Fruit fly (Drosophila melanogaster): ENCODE measurements around the gene CG9663.

The CG9663 gene

dm6 chr2L:3301755-3302499 is 1.0 kb downstream of the CG9663 start (continued):
- peak; percentile 87 for TF ChIP-seq pfk (GFP tag; optimal IDR thresholded peaks at IDR 0.05)
- peak; percentile 100 for TF ChIP-seq CG12659 (GFP tag; optimal IDR thresholded peaks at IDR 0.05)
- peak; percentile 99 for TF ChIP-seq tx (GFP tag; optimal IDR thresholded peaks at IDR 0.05)
- TF ChIP-seq ems (GFP tag; optimal IDR thresholded peaks at IDR 0.05): peak; percentile 100
- TF ChIP-seq Chrac-16 (GFP tag; optimal IDR thresholded peaks at IDR 0.05): peak; percentile 100
- peak; percentile 99 for TF ChIP-seq salm (tag; optimal IDR thresholded peaks at IDR 0.05)
- peak; percentile 99 for TF ChIP-seq Atf3 (GFP tag; optimal IDR thresholded peaks at IDR 0.05)
- TF ChIP-seq CG15479 (GFP tag; optimal IDR thresholded peaks at IDR 0.05): peak; percentile 85
- peak; percentile 99 for TF ChIP-seq CG7987 (GFP tag; optimal IDR thresholded peaks at IDR 0.05)
- peak; percentile 90 for TF ChIP-seq CG7928 (GFP tag; optimal IDR thresholded peaks at IDR 0.05)
- TF ChIP-seq jigr1 (GFP tag; IDR thresholded peaks at IDR 0.05): peak; percentile 95
- TF ChIP-seq CG31441 (GFP tag; IDR thresholded peaks at IDR 0.05): peak; percentile 99
- TF ChIP-seq CG4328 (GFP tag; optimal IDR thresholded peaks at IDR 0.05): peak; percentile 100
- peak; percentile 99 for TF ChIP-seq disco-r (GFP tag; optimal IDR thresholded peaks at IDR 0.05)
- TF ChIP-seq slbo (GFP tag; IDR thresholded peaks at IDR 0.05): peak; percentile 100
- TF ChIP-seq CG18764 (GFP tag; optimal IDR thresholded peaks at IDR 0.05): peak; percentile 99
- peak; percentile 100 for TF ChIP-seq CG13624 (GFP tag; optimal IDR thresholded peaks at IDR 0.05)
- peak; percentile 97 for TF ChIP-seq Gsc (GFP tag; IDR thresholded peaks at IDR 0.05)
- no peak for TF ChIP-seq pita (GFP tag; optimal IDR thresholded peaks at IDR 0.05)
- TF ChIP-seq CG10654 (GFP tag; optimal IDR thresholded peaks at IDR 0.05): peak; percentile 99
- TF ChIP-seq CG16863 (GFP tag; optimal IDR thresholded peaks at IDR 0.05): peak; percentile 100
- TF ChIP-seq amos (GFP tag; IDR thresholded peaks at IDR 0.05; ENCODE audit: partially characterized antibody): peak; percentile 20; the same call in 1 of the 2 replicates
- TF ChIP-seq mam (GFP tag; optimal IDR thresholded peaks at IDR 0.05): peak; percentile 100
- TF ChIP-seq nom (GFP tag; optimal IDR thresholded peaks at IDR 0.05): peak; percentile 99
- peak; percentile 99 for TF ChIP-seq fd3F (GFP tag; optimal IDR thresholded peaks at IDR 0.05)
- TF ChIP-seq CG33557 (GFP tag; optimal IDR thresholded peaks at IDR 0.05): peak; percentile 100
- peak; percentile 99 for TF ChIP-seq CG14441 (GFP tag; IDR thresholded peaks at IDR 0.05)
- TF ChIP-seq CG3995 (GFP tag; optimal IDR thresholded peaks at IDR 0.05): peak; percentile 90
- peak; percentile 99 for TF ChIP-seq slou (GFP tag; optimal IDR thresholded peaks at IDR 0.05)
- peak; percentile 99 for TF ChIP-seq ac (GFP tag; optimal IDR thresholded peaks at IDR 0.05)
- peak; percentile 99 for TF ChIP-seq Ssrp (tag; optimal IDR thresholded peaks at IDR 0.05)
- peak; percentile 100 for TF ChIP-seq maf-S (GFP tag; optimal IDR thresholded peaks at IDR 0.05)
- no peak for TF ChIP-seq h (optimal IDR thresholded peaks at IDR 0.05)
- TF ChIP-seq Sox102F (GFP tag; optimal IDR thresholded peaks at IDR 0.05): peak; percentile 100
- peak; percentile 99 for TF ChIP-seq CG11085 (GFP tag; IDR thresholded peaks at IDR 0.05)
- peak; percentile 100 for TF ChIP-seq CG17361 (GFP tag; IDR thresholded peaks at IDR 0.05)
- TF ChIP-seq seq (GFP tag; IDR thresholded peaks at IDR 0.05): peak; percentile 99
- TF ChIP-seq CG6683 (GFP tag; optimal IDR thresholded peaks at IDR 0.05): peak; percentile 99
- peak; percentile 65; the same call in 1 of the 4 replicates for TF ChIP-seq chinmo (GFP tag; IDR thresholded peaks at IDR 0.05; ENCODE audit: partially characterized antibody)
- TF ChIP-seq E2f2 (GFP tag; IDR thresholded peaks at IDR 0.05): peak; percentile 89
- peak; percentile 97 for TF ChIP-seq bowl (GFP tag; IDR thresholded peaks at IDR 0.05)
- TF ChIP-seq CG13296 (GFP tag; optimal IDR thresholded peaks at IDR 0.05): peak; percentile 100
- TF ChIP-seq hb (GFP tag; IDR thresholded peaks at IDR 0.05; ENCODE audit: partially characterized antibody): no peak
- peak; percentile 99 for TF ChIP-seq Mrtf (GFP tag; IDR thresholded peaks at IDR 0.05)
- peak; percentile 99 for TF ChIP-seq YL-1 (GFP tag; optimal IDR thresholded peaks at IDR 0.05)
- peak; percentile 99 for TF ChIP-seq CG8388 (GFP tag; optimal IDR thresholded peaks at IDR 0.05)
- TF ChIP-seq zfh1 (GFP tag; IDR thresholded peaks at IDR 0.05): peak; percentile 99
- TF ChIP-seq CG14667 (GFP tag; IDR thresholded peaks at IDR 0.05): peak; percentile 98
- peak; percentile 99 for TF ChIP-seq GATAe (GFP tag; conservative IDR thresholded peaks at IDR 0.05)
